Fruit fly (Drosophila melanogaster): ENCODE data around the gene Efr.

DNA sequence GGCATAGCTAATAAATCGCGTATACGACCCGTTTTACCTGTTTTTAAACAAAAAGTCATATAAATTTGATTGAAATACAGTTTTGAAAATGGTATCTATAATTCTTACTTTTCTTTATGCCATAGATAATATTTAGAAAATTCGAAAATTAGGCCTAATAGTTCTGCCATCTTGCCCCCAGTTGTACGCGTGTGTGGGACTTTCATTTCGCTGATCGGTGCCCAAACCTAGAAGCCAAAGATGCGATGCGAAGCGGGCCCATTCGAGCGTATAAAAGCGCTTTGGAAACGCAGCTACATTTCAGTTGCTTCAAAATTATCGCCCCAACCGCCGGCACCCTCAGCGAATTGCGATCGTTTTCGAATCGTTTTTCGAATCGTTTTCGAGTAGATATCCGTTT is 17.3 kb downstream of the Efr start, which contains the start of gene CG14445:
- no peak for TF ChIP-seq psq (optimal IDR thresholded peaks at IDR 0.05)
- TF ChIP-seq Dll (optimal IDR thresholded peaks at IDR 0.05): no peak
- no peak for TF ChIP-seq EcR (GFP tag; optimal IDR thresholded peaks at IDR 0.05)
- no peak for TF ChIP-seq pan (optimal IDR thresholded peaks at IDR 0.05)
